Worm (Caenorhabditis elegans) whole organism, L1 larva: ENCODE data around the gene T04G9.4.
A peak's percentile ranks its signal among the peaks of the same experiment; 100 is the strongest.

Experiments
- lin-35 ChIP-seq, 2 experiments: fragments of 150-350 bp; optimal IDR thresholded peaks; 2 replicates each; lab custom pipeline; 2014; ENCODE audit warnings: missing biosample characterization in 2 of 2, missing genetic modification characterization in 2 of 2, missing genetic modification reagents in 2 of 2
- nhr-90 ChIP-seq: sonication (generic microtip); optimal IDR thresholded peaks from 2 replicates; lab custom pipeline; 2016; ENCODE audit warnings: mild to moderate bottlenecking, missing genetic modification characterization, missing compliant biosample characterization; ENCODE audit not compliant: poor library complexity
- pqm-1 ChIP-seq: sonication (generic microtip); optimal IDR thresholded peaks from 3 replicates; lab custom pipeline; 2017; ENCODE audit warnings: missing biosample characterization, missing genetic modification characterization
- unc-30 ChIP-seq: sonication (generic microtip); optimal IDR thresholded peaks from 2 replicates; lab custom pipeline; 2017; ENCODE audit warnings: missing biosample characterization, missing genetic modification characterization
- unc-86 ChIP-seq: sonication (generic microtip); optimal IDR thresholded peaks from 2 replicates; lab custom pipeline; 2016; ENCODE audit warnings: missing genetic modification characterization, missing compliant biosample characterization

DNA sequence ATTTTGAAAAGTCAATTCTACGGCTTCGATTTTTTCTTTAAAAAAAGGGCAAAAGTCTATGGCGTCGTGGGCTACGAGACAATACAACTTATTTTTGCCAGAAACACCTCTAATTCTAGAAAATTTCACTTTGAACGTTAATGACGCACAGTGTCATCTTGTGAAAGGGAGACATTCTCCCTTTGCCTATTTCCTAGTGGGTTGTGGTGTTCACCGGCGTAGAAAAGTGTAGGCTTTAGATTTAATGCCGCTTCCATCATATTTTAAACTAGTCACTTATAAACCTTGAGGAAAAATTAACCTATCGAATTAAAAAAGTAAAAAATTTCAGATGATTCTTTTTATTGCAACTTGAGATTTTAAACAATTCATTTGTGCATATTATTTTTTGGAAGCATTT, 13.1 kb downstream of the T04G9.4 start:
- TF ChIP-seq nhr-90 (tag; lab: Kevin White, UChicago) (peak; percentile 58), lin-35 (GFP tag; optimal IDR thresholded peaks at IDR 0.05; lab: Kevin White, UChicago) (no peak), pqm-1 (tag; lab: Kevin White, UChicago) (no peak), unc-30 (tag; lab: Kevin White, UChicago) (no peak), unc-86 (tag; lab: Kevin White, UChicago) (no peak)
